Fruit fly (Drosophila melanogaster): Measurements from ENCODE around the gene Naa15-16.

DNA sequence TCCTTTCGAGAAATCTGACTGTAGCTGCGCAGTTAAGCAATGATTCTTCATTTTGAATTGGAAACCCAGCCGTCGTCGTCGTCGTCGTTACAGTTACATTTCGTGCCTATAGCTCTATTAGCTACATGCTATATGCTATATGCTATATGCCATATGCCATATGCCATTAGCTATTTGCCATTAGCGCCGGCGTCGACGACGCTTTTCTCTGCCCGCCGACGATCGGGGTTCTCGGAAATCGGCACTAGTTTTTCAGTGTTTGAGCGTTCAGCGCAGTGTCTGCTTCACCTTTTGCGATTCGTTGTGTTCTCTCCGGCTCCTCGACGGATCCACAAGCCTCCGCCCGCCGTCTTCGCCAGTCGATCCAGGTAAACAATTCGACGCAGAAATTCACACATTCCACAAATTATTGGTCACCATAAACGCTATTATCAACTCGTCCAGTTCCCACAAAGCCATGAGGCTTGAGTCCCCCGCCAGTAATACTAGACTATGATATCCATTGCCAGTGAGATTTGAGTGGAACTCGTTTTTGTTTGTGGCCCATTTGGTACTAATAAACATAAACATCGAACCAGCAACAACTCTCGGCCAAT, 24.5 kb downstream of the Naa15-16 start:
- TF ChIP-seq Hr96 (GFP tag; optimal IDR thresholded peaks at IDR 0.05) (no peak), CG7045 (GFP tag; optimal IDR thresholded peaks at IDR 0.05) (no peak), kay (GFP tag; ENCODE audit: borderline replicate concordance) (peak; percentile 55), CG14711 (tag; optimal IDR thresholded peaks at IDR 0.05) (no peak), CG33017 (tag; optimal IDR thresholded peaks at IDR 0.05) (no peak), Clk (GFP tag; optimal IDR thresholded peaks at IDR 0.05) (no peak), bab1 (GFP tag; optimal IDR thresholded peaks at IDR 0.05) (no peak), CG5204 (GFP tag; optimal IDR thresholded peaks at IDR 0.05) (no peak), tj (GFP tag; optimal IDR thresholded peaks at IDR 0.05) (no peak)

Measured in whole organism, adult.